Worm (Caenorhabditis elegans) whole organism, late embryonic: ENCODE measurements around the gene nhr-193.

Source experiments
- K02D7.2 ChIP-seq: sonication (generic microtip); optimal IDR thresholded peaks from 2 replicates; lab custom pipeline; 2017; ENCODE audit warnings: mild to moderate bottlenecking, missing genetic modification characterization, missing compliant biosample characterization
- T23F11.4 ChIP-seq: fragments of 200-800 bp; sonication (Bioruptor generic); optimal IDR thresholded peaks from 2 replicates; lab custom pipeline; 2018; ENCODE audit warnings: mild to moderate bottlenecking, missing genetic modification characterization, missing compliant biosample characterization
- ama-1 ChIP-seq: fragments of 150-350 bp; optimal IDR thresholded peaks from 2 replicates; lab custom pipeline; 2014
- ceh-22 ChIP-seq: sonication (generic microtip); optimal IDR thresholded peaks from 2 replicates; lab custom pipeline; 2017; ENCODE audit warnings: missing biosample characterization, missing genetic modification characterization
- ceh-45 ChIP-seq: fragments of 200-800 bp; sonication (Bioruptor generic); IDR thresholded peaks from 2 replicates; pipeline ENCODE4 v1.3.6; 2022; ENCODE audit warnings: missing genetic modification reagents, missing genetic modification characterization, missing compliant biosample characterization
- ceh-9 ChIP-seq: sonication (generic microtip); optimal IDR thresholded peaks from 2 replicates; lab custom pipeline; 2016; ENCODE audit warnings: mild to moderate bottlenecking, missing genetic modification characterization, inconsistent platforms, missing compliant biosample characterization
- dmd-4 ChIP-seq: sonication (generic microtip); optimal IDR thresholded peaks from 2 replicates; lab custom pipeline; 2016; ENCODE audit warnings: borderline replicate concordance, missing genetic modification characterization, missing compliant biosample characterization
- fax-1 ChIP-seq: sonication (generic microtip); optimal IDR thresholded peaks from 2 replicates; lab custom pipeline; 2016; ENCODE audit warnings: missing genotype, missing genetic modification characterization, missing compliant biosample characterization
- pag-3 ChIP-seq: sonication (generic microtip); optimal IDR thresholded peaks from 2 replicates; lab custom pipeline; 2016; ENCODE audit warnings: missing compliant biosample characterization, missing genetic modification characterization, borderline replicate concordance
- pat-9 ChIP-seq: fragments of 200-800 bp; sonication (Bioruptor generic); optimal IDR thresholded peaks from 2 replicates; lab custom pipeline; 2018; ENCODE audit warnings: mild to moderate bottlenecking, missing genetic modification characterization, moderate library complexity, missing compliant biosample characterization
- tbx-2 ChIP-seq: sonication (generic microtip); optimal IDR thresholded peaks from 2 replicates; lab custom pipeline; 2016; ENCODE audit warnings: missing genetic modification characterization, missing compliant biosample characterization
- unc-55 ChIP-seq: sonication (generic microtip); optimal IDR thresholded peaks from 2 replicates; lab custom pipeline; 2017; ENCODE audit warnings: missing biosample characterization, missing genetic modification reagents, missing genetic modification characterization

- TF ChIP-seq pag-3 (tag; lab: Kevin White, UChicago): no peak
- no peak for TF ChIP-seq ama-1 (lab: Kevin White, UChicago)
- no peak for TF ChIP-seq fax-1
- TF ChIP-seq ceh-22 (tag; lab: Kevin White, UChicago): no peak
- no peak for TF ChIP-seq T23F11.4 (GFP tag; lab: Kevin White, UChicago)
- no peak for TF ChIP-seq dmd-4 (tag; lab: Kevin White, UChicago)
- TF ChIP-seq unc-55 (GFP tag; lab: Kevin White, UChicago): no peak
- no peak for TF ChIP-seq ceh-9 (tag; lab: Kevin White, UChicago)
- TF ChIP-seq ceh-45: no peak
- no peak for TF ChIP-seq tbx-2 (tag; lab: Kevin White, UChicago)
- no peak for TF ChIP-seq pat-9 (tag; lab: Kevin White, UChicago)
- TF ChIP-seq K02D7.2: no peak
These were observed 4.4 kb downstream of the nhr-193 start, which contains the start of the genes W08G11.5 and W08G11.1 for ce11 chrV:16346406-16347108.
